Worm (Caenorhabditis elegans) whole organism, L4/young adult: ENCODE data around the gene F43E2.11.
A peak's percentile ranks its signal among the peaks of the same experiment; 100 is the strongest.

Experiments
- W03F9.2 ChIP-seq: fragments of 150-350 bp; optimal IDR thresholded peaks from 2 replicates; lab custom pipeline; 2014; ENCODE audit warnings: missing biosample characterization, missing genetic modification characterization
- dao-5 ChIP-seq: sonication (generic microtip); optimal IDR thresholded peaks from 2 replicates; lab custom pipeline; 2016; ENCODE audit warnings: missing genotype, missing genetic modification characterization, moderate library complexity, missing compliant biosample characterization
- him-1 ChIP-seq: sonication (generic microtip); optimal IDR thresholded peaks from 2 replicates; lab custom pipeline; 2016; ENCODE audit warnings: missing genotype, missing genetic modification reagents, missing genetic modification characterization, missing compliant biosample characterization

The F43E2.11 gene

DNA sequence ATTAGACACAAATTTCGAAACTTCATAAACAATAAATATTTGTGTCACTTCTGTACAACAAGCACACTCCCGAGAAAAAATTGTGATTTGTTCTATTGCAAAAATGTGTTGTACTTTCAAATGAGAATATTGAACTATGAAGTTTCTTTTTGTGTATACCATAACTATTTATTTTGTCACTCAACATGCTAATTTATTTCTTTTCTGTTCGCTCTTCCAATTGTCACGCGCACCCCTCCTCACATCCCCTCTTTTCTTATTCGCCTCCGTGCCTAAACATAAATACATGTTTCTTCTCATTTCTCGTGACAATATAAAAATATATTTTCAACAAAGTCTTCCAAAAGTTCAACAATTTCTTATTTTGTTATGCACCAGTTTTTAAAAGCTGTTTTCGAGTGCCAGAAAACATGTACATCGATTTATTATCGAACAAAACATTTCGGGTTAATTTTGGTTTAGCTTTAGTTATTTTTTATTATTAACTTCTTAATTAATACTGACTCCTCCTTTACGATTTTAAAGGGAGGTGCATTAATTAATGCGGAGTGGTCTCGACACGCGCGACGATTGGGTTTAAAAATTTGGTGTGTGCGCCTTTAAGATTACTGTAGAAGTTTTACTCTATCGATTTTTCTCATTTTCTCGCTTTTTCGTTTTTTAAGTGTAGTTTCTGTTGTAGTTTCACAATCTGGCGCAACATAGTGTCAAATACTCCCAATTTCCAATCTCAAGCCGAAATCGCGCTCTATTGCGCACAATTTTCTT, 24.0 kb upstream of the F43E2.11 start:
- TF ChIP-seq him-1 (tag; lab: Kevin White, UChicago) (no peak), W03F9.2 (tag; lab: Kevin White, UChicago) (peak; percentile 10)

DNA sequence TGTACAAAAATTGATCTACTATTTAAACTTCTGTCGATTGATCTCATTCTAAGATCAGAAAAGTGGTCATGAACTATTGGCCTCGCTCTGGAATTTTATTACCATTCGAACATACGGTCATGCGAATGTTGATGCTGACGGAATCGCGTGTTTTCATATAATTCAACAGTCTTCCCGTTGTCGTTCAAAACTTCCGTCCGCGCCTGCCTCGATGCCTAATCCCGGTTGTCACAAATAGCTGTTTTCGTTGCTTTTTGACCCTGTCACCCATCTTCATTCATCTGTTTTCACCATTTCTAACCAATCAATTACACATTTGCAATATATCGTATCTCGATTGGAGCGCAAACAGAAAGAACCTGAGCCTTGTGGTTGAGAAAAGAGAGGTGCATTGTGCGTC, 23.3 kb upstream of the F43E2.11 start:
- TF ChIP-seq W03F9.2 (tag; lab: Kevin White, UChicago), result no peak
- no peak for TF ChIP-seq dao-5 (tag; lab: Kevin White, UChicago)
- TF ChIP-seq him-1 (tag; lab: Kevin White, UChicago), result no peak

DNA sequence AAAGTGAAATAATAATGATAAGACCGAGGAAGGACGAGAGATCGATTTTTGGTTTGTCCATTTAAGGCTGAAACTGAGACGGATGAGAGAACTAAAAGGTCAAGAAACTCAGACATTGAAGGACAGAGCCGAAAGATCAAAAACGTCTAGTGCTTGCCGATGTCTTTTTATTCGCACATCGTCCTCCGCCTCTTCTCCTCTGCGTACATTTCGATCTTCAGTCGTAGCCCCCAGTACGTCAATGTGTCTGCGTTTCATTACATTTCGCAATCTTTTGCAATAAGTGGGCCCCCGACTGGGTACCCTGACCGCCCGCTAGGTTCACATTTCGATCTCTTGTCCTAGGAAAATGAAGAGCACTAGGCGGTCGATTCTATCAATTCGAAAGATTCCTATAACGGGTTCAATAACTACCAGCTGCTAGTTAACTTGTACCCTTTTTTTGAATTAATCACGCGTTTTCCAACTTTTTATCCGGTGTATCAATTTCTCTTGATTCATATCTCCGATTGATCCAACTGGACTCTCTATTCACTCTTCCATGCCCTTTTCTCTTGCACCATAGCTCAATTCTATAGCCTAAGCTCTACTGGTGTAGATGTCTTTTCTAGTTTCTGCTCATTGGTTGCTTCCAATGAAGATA, 22.1 kb upstream of the F43E2.11 start:
- TF ChIP-seq W03F9.2 (tag; lab: Kevin White, UChicago) (no peak), him-1 (tag; lab: Kevin White, UChicago) (no peak), dao-5 (tag; lab: Kevin White, UChicago) (no peak)

DNA sequence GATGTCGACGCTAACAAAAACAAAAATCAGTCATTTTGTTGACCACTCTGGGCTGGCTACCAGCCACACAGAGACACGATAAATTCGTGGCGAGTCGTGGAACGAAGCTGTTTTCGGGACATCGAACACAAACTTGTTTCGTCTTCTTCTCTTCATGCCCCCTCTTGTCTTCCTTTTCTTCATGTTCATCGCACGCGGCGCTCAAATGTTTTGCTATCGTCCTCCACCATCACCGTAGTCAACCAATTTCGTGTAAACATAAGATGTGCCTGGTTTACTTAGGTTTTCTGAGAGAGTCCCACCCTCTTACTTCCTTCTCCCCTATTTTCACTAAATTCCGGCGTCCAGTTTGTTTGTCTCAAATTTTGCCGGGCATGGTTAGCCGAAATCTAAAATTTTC, 20.2 kb upstream of the F43E2.11 start:
- no peak for TF ChIP-seq him-1 (tag; lab: Kevin White, UChicago)
- TF ChIP-seq dao-5 (tag; lab: Kevin White, UChicago), result no peak
- TF ChIP-seq W03F9.2 (tag; lab: Kevin White, UChicago), result no peak

DNA sequence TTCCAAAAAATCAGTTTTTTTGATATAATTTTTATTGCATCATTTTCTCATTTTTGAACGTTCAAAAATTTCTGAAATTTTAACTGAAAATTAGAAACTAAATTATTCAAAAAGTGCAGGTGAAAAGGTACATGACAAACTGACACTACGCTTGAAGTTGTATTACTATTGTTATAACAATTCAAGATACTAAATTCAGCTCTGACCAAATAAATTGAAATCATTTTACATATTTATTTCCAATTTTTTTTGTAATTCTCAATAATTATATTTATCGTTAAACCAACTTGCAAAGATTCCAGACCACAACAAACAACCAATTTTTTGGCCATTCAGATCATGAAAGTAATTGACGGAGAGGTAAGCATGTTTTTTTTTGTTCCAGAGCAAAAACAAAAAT, 15.3 kb upstream of the F43E2.11 start, which contains the start of gene sre-3:
Gene sre-3, plus strand, starts transcription at position 301 of the 400 bp plus-strand sequence.
- TF ChIP-seq W03F9.2 (tag; lab: Kevin White, UChicago), result no peak
- no peak for TF ChIP-seq dao-5 (tag; lab: Kevin White, UChicago)
- TF ChIP-seq him-1 (tag; lab: Kevin White, UChicago), result no peak

DNA sequence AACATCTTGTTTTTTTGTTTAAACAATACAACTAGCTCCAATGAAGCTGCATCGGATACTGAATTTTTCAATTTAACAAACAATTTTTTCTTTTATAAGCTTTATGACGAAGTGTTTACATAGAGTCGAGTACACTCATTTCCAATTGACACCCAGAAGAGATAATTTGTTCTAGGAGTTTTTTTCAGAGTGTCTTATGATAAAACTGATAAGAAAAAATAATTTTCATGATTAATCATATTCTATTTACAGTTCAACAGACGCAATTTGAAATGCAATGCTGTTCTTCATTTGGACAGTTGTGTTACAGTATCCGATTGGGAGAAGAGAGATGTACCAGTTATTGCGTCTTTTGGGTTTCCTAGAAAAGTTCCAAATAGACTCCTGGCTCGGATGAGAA, 11.9 kb upstream of the F43E2.11 start:
- TF ChIP-seq him-1 (tag; lab: Kevin White, UChicago), result no peak
- no peak for TF ChIP-seq W03F9.2 (tag; lab: Kevin White, UChicago)
- no peak for TF ChIP-seq dao-5 (tag; lab: Kevin White, UChicago)

DNA sequence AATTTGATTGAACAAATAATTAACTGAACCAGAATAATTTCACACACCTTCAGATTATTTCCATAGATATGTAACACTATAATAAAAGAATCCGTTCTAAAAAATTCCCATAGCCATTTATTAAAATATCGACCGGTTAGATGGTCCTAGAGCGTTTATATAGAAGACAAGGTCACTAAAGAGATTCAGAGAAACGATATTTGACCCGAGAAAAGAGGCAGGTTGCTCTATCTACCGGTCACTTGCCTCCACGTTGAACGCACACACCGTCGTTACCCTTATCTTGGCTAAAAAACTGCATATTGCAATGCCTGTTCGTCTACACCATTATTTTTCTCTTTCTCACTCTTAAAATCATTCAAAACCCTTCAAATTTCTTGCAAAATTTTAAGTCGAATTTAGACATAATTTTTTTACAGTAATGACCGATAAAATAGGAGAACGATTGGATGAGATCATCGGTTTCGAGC, 11.1 kb upstream of the F43E2.11 start, which contains the start of gene C07D10.5:
Gene C07D10.5, plus strand, starts transcription at position 420 of the 470 bp plus-strand sequence.
- no peak for TF ChIP-seq W03F9.2 (tag; lab: Kevin White, UChicago)
- no peak for TF ChIP-seq him-1 (tag; lab: Kevin White, UChicago)
- TF ChIP-seq dao-5 (tag; lab: Kevin White, UChicago), result no peak

DNA sequence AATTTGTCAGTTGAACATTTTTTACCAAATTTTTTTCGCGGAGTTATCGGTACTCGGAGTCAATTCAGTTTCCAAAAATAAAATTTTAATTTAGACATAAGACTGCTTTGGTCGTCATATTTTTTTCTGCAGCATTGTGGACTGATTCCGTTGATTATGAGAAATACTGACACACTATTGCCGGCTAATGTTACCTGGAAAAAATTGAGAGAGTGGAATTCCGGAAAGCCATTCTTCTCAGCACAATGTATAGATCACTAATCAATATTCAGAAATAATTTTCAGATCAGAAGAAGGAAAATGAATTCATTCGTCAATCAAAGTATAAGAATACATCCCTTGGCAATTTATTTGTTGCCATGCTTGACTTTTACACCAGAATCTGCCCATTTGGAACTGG, 8.9 kb upstream of the F43E2.11 start, which contains the start of gene C07D10.6:
Gene C07D10.6, plus strand, starts transcription at position 301 of the 400 bp plus-strand sequence.
- TF ChIP-seq W03F9.2 (tag; lab: Kevin White, UChicago), result no peak
- TF ChIP-seq him-1 (tag; lab: Kevin White, UChicago), result no peak
- TF ChIP-seq dao-5 (tag; lab: Kevin White, UChicago), result no peak

DNA sequence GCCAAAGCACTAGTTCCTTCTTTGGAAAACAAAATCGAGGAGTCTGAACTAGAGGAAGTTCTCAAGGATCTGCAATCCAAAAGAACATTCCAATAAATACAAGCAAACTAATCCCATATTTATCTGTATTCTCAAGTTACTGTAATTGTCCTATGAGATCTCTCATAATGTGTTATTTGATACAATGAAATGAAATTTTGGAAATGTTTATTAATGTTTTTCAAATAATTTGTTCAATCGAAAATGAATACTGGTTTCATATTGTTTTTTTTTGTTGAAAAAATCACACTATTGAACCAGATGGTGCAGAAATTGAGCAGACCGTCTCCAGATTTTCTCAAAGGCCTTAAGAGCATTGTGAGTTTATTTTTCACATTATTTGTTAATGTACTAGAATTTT, 4.9 kb upstream of the F43E2.11 start, which contains the start of gene F43E2.1:
Gene F43E2.1, plus strand, starts transcription at position 301 of the 400 bp plus-strand sequence.
- TF ChIP-seq dao-5 (tag; lab: Kevin White, UChicago), result no peak
- TF ChIP-seq him-1 (tag; lab: Kevin White, UChicago), result no peak
- no peak for TF ChIP-seq W03F9.2 (tag; lab: Kevin White, UChicago)

DNA sequence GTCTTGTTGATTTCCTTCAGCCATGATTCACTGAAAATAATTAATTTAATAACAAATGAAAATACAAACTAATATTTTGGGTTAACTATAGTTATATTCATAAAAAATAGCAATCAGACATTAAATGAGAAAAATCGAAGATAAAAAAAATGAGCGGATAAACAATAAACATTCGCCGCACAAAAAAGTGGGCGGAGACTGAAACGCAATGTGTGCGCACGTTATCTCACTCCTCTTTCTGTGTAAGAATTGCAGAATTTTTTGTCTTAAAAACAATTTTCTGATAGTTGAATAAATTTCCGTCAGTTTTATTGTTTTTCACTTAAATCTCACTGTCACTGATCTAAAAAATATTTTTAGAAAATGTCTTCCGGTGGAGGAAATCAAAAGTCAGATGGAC, 4.0 kb upstream of the F43E2.11 start, which contains the start of the genes mtch-1 and rpb-4:
Gene mtch-1, minus strand, starts transcription at position 24 of the 400 bp plus-strand sequence.
Gene rpb-4, plus strand, starts transcription at position 353 of the 400 bp plus-strand sequence.
- no peak for TF ChIP-seq dao-5 (tag; lab: Kevin White, UChicago)
- TF ChIP-seq W03F9.2 (tag; lab: Kevin White, UChicago), result peak; percentile 75

DNA sequence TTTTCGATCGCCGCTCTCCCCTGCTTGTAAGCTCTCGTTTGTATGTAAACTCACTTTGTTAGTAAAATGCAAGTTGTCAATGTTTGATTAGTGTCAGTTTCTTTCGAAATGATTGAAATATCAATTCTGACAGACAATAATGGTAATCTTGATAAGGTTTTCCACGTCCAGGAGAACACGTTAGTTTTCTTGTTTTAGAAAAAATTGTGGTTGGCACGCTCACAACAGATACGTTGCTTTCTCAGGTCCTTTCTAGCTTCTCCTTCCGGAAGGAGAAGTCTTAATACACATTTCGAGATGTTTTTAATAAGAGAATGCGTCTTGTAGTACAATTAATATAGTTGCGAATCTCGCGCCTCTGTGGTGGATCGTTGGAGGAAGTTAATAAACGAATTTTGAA, 1.3 kb downstream of the F43E2.11 start, which contains the start of gene F43E2.6:
Gene F43E2.6, minus strand, starts transcription at position 101 of the 400 bp plus-strand sequence.
- TF ChIP-seq W03F9.2 (tag; lab: Kevin White, UChicago) (no peak), dao-5 (tag; lab: Kevin White, UChicago) (no peak)

DNA sequence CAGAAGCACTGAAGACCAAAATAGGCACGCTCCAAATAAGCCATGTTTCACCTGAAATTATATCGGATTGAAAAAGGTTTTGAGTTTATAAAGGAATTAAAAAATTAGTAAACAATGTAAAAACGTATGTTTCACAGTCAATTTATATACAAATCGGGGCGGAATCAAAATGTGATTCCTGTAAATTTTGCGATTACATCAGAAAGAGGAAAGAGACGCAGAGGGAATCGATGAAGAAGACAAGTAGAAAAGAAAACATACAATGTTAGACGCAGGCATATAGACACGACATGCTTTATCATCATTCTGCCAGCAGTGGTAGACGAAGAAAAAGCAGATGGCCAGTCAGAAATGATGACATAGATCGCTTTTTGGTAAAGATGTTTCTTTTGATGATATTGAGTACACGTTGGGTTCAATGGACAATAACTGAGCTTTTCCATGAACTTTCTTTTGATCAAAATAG, 6.1 kb downstream of the F43E2.11 start, which contains the start of gene msra-1:
Gene msra-1, minus strand, starts transcription at position 51 of the 466 bp plus-strand sequence.
- TF ChIP-seq dao-5 (tag; lab: Kevin White, UChicago) (no peak), W03F9.2 (tag; lab: Kevin White, UChicago) (peak; percentile 40)

DNA sequence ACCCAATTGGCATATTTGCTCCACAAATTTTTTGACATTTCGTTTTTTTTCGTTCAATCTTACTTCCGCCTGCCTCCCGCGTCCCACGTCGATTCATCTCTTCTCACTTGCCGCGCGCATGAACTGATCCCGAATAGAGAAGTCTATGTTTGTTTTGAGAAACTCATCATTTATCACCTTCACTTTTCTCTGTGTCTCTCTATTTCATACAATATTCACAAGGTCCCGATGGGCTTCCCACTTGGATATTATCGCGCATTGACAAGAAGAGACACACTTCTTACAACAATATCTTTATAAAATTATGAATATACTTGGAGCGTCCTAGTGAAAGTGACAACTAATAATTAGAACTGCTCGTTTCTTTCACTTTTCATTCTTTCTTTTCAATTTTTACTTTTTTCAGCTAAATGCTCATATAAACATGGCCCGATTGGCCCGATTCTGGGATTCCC, 11.6 kb downstream of the F43E2.11 start, which contains the start of gene insc-1:
Gene insc-1, plus strand, starts transcription at position 405 of the 455 bp plus-strand sequence.
- TF ChIP-seq dao-5 (tag; lab: Kevin White, UChicago) (no peak), him-1 (tag; lab: Kevin White, UChicago) (no peak), W03F9.2 (tag; lab: Kevin White, UChicago) (no peak)
